Worm (Caenorhabditis elegans): Measurements from ENCODE around the gene dct-14.

DNA sequence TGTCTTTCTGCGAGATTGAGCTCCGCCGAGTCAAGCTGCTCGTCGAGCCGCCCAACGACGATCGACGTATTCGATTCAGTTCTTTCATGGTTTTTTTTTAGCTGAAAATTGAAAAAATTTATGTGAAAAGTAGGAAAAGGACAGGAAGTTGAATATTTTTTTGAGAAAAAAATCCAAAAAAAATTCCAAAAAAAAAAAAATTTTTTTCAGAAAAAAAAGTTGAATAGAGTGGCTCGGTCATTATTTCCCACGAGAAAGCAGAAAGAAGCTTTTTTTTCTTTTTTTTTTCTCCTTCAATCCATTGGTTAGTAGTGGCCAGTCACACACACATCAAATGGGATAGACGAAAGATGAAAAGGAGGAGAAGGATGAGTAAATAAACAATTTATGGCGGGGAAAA is 15.0 kb downstream of the dct-14 start, which contains the start of gene dhcr-7:
- TF ChIP-seq nhr-237 (tag; optimal IDR thresholded peaks at IDR 0.05) (no peak), skn-1 (tag; optimal IDR thresholded peaks at IDR 0.05) (no peak), dmd-4 (tag; optimal IDR thresholded peaks at IDR 0.05) (no peak), nhr-12 (tag; optimal IDR thresholded peaks at IDR 0.05) (no peak)

All from whole organism, L2 larva.